Fruit fly (Drosophila melanogaster) whole organism, embryonic: ENCODE measurements around the gene Cnb.

Experiments
- Atf6 ChIP-seq: fragments of 200-800 bp; sonication (Bioruptor generic); IDR thresholded peaks from 2 replicates; pipeline ENCODE4 v1.3.6; 2022; ENCODE audit warnings: missing biosample characterization, missing genetic modification characterization
- B-H2 ChIP-seq: fragments of 200-800 bp; sonication (Bioruptor generic); optimal IDR thresholded peaks from 2 replicates; lab custom pipeline; 2018; ENCODE audit warnings: missing biosample characterization, mild to moderate bottlenecking, missing genetic modification characterization
- CG10267 ChIP-seq: fragments of 200-800 bp; sonication (Bioruptor generic); optimal IDR thresholded peaks from 2 replicates; lab custom pipeline; 2018; ENCODE audit warnings: missing biosample characterization, mild to moderate bottlenecking, missing genetic modification characterization, moderate library complexity
- CG10543 ChIP-seq: fragments of 200-800 bp; sonication (Bioruptor generic); optimal IDR thresholded peaks from 3 replicates; lab custom pipeline; 2017; ENCODE audit warnings: missing biosample characterization, mild to moderate bottlenecking, missing genetic modification characterization, moderate library complexity
- CG10979 ChIP-seq: fragments of 200-800 bp; sonication (Bioruptor generic); optimal IDR thresholded peaks from 2 replicates; lab custom pipeline; 2018; ENCODE audit warnings: missing biosample characterization, mild to moderate bottlenecking, missing genetic modification characterization, moderate library complexity
- CG11504 ChIP-seq: fragments of 200-800 bp; sonication (Bioruptor generic); optimal IDR thresholded peaks from 3 replicates; lab custom pipeline; 2019; ENCODE audit warnings: missing biosample characterization, mild to moderate bottlenecking, missing genetic modification characterization, moderate library complexity
- CG12219 ChIP-seq: fragments of 200-800 bp; sonication (Bioruptor generic); optimal IDR thresholded peaks from 3 replicates; lab custom pipeline; 2018; ENCODE audit warnings: missing biosample characterization, mild to moderate bottlenecking, missing genetic modification characterization
- CG1233 ChIP-seq: fragments of 200-800 bp; sonication (Bioruptor generic); optimal IDR thresholded peaks from 4 replicates; lab custom pipeline; 2018; ENCODE audit warnings: missing biosample characterization, mild to moderate bottlenecking, missing genetic modification characterization
- CG1529 ChIP-seq: fragments of 200-800 bp; sonication (Bioruptor generic); optimal IDR thresholded peaks from 3 replicates; lab custom pipeline; 2018; ENCODE audit warnings: missing biosample characterization, missing genetic modification characterization
- CG15514 ChIP-seq: fragments of 200-800 bp; sonication (Bioruptor generic); optimal IDR thresholded peaks from 3 replicates; lab custom pipeline; 2017; ENCODE audit warnings: missing biosample characterization, missing genetic modification characterization, mild to moderate bottlenecking, moderate library complexity, missing genetic modification reagents
- CG16813 ChIP-seq: fragments of 200-800 bp; sonication (Bioruptor generic); IDR thresholded peaks from 3 replicates; pipeline ENCODE4 v1.3.6; 2022; ENCODE audit warnings: missing biosample characterization, missing genetic modification characterization; ENCODE audit not compliant: partially characterized antibody
- CG17328 ChIP-seq: fragments of 200-800 bp; sonication (Bioruptor generic); IDR thresholded peaks from 2 replicates; pipeline ENCODE4 v1.3.6; 2022; ENCODE audit warnings: missing biosample characterization, missing genetic modification characterization
- CG17359 ChIP-seq: fragments of 200-800 bp; sonication (Bioruptor generic); optimal IDR thresholded peaks from 3 replicates; lab custom pipeline; 2018; ENCODE audit warnings: missing biosample characterization, mild to moderate bottlenecking, missing genetic modification characterization, moderate library complexity
- CG17568 ChIP-seq: fragments of 200-800 bp; sonication (Bioruptor generic); optimal IDR thresholded peaks from 2 replicates; lab custom pipeline; 2018; ENCODE audit warnings: missing biosample characterization, mild to moderate bottlenecking, missing genetic modification characterization, moderate library complexity
- CG3065 ChIP-seq: fragments of 200-800 bp; sonication (Bioruptor generic); optimal IDR thresholded peaks from 2 replicates; lab custom pipeline; 2016; ENCODE audit warnings: missing biosample characterization, missing genetic modification characterization
- CG32532 ChIP-seq: fragments of 200-800 bp; sonication (Bioruptor generic); IDR thresholded peaks from 2 replicates; pipeline ENCODE4 v1.3.6; 2022; ENCODE audit warnings: missing biosample characterization, missing genetic modification characterization
- CG43689 ChIP-seq: fragments of 200-800 bp; sonication (Bioruptor generic); IDR thresholded peaks from 2 replicates; pipeline ENCODE4 v1.3.6; 2022; ENCODE audit warnings: missing biosample characterization, missing genetic modification characterization
- CG6791 ChIP-seq: fragments of 200-800 bp; sonication (Bioruptor generic); IDR thresholded peaks from 3 replicates; pipeline ENCODE4 v1.3.6; 2022; ENCODE audit warnings: missing biosample characterization, missing genetic modification characterization; ENCODE audit not compliant: partially characterized antibody
- CG7963 ChIP-seq: fragments of 200-800 bp; sonication (Bioruptor generic); IDR thresholded peaks from 3 replicates; pipeline ENCODE4 v1.3.6; 2022; ENCODE audit warnings: missing biosample characterization, missing genetic modification characterization; ENCODE audit not compliant: partially characterized antibody
- CoRest ChIP-seq: fragments of 200-800 bp; sonication (Bioruptor generic); optimal IDR thresholded peaks from 3 replicates; lab custom pipeline; 2018; ENCODE audit warnings: missing biosample characterization, mild to moderate bottlenecking, missing genetic modification characterization, moderate library complexity
- Fer3 ChIP-seq: fragments of 200-800 bp; sonication (Bioruptor generic); optimal IDR thresholded peaks from 2 replicates; lab custom pipeline; 2018; ENCODE audit warnings: missing biosample characterization, mild to moderate bottlenecking, missing genetic modification characterization, moderate library complexity
- Hand ChIP-seq: fragments of 200-800 bp; sonication (Bioruptor generic); optimal IDR thresholded peaks from 2 replicates; lab custom pipeline; 2017; ENCODE audit warnings: mild to moderate bottlenecking, missing biosample characterization, missing genetic modification reagents, missing genetic modification characterization
- Hey ChIP-seq: fragments of 200-800 bp; sonication (Bioruptor generic); optimal IDR thresholded peaks from 3 replicates; lab custom pipeline; 2018; ENCODE audit warnings: missing biosample characterization, mild to moderate bottlenecking, missing genetic modification characterization
- HmgZ ChIP-seq: fragments of 200-800 bp; sonication (Bioruptor generic); optimal IDR thresholded peaks from 2 replicates; lab custom pipeline; 2018; ENCODE audit warnings: missing biosample characterization, mild to moderate bottlenecking, missing genetic modification characterization
- Hr51 ChIP-seq, 2 experiments: fragments of 200-800 bp; sonication (Bioruptor generic); optimal IDR thresholded peaks; 2 replicates in 1 of 2; 3 replicates in 1 of 2; lab custom pipeline; 2016 to 2018; ENCODE audit warnings: missing biosample characterization in 2 of 2, missing genetic modification characterization in 2 of 2, mild to moderate bottlenecking in 1 of 2, moderate library complexity in 1 of 2
- Med ChIP-seq: fragments of 200-800 bp; sonication (Bioruptor generic); peaks from one replicate; lab custom pipeline; 2016; ENCODE audit warnings: missing biosample characterization, missing genetic modification characterization, mild to moderate bottlenecking, inconsistent platforms, moderate library complexity
- Meics ChIP-seq: fragments of 200-800 bp; sonication (Bioruptor generic); optimal IDR thresholded peaks from 2 replicates; lab custom pipeline; 2017; ENCODE audit warnings: missing biosample characterization, mild to moderate bottlenecking, missing genetic modification characterization
- Myb ChIP-seq: fragments of 200-800 bp; sonication (Bioruptor generic); optimal IDR thresholded peaks from 2 replicates; lab custom pipeline; 2016; ENCODE audit warnings: missing biosample characterization, missing genetic modification characterization
- NC2α ChIP-seq: fragments of 200-800 bp; sonication (Bioruptor generic); optimal IDR thresholded peaks from 2 replicates; lab custom pipeline; 2016; ENCODE audit warnings: missing biosample characterization, missing genetic modification characterization
- Pdp1 ChIP-seq, 2 experiments: fragments of 200-800 bp; sonication (Bioruptor generic); optimal IDR thresholded peaks; 3 replicates each; lab custom pipeline; 2016; ENCODE audit warnings: missing biosample characterization in 2 of 2, missing genetic modification characterization in 2 of 2, mild to moderate bottlenecking in 1 of 2, moderate library complexity in 1 of 2
- Stat92E ChIP-seq, 3 experiments: fragments of >200 bp in 2 of 3; fragments of 200-800 bp in 1 of 3; sonication (Bioruptor generic) in 1 of 3; optimal IDR thresholded peaks; 2 replicates each; lab custom pipeline; 2017 to 2019; ENCODE audit warnings: missing biosample characterization in 3 of 3, missing genetic modification characterization in 3 of 3, mild to moderate bottlenecking in 1 of 3, moderate library complexity in 1 of 3
- bowl ChIP-seq: fragments of 200-800 bp; sonication (Bioruptor generic); IDR thresholded peaks from 2 replicates; pipeline ENCODE4 v1.3.6; 2022; ENCODE audit warnings: missing biosample characterization, missing genetic modification characterization
- cad ChIP-seq: fragments of >200 bp; optimal IDR thresholded peaks from 2 replicates; lab custom pipeline; 2017; ENCODE audit warnings: missing biosample characterization, missing genetic modification characterization
- cato ChIP-seq: fragments of 200-800 bp; sonication (Bioruptor generic); optimal IDR thresholded peaks from 2 replicates; lab custom pipeline; 2016; ENCODE audit warnings: missing biosample characterization, missing genetic modification characterization, borderline replicate concordance
- crol ChIP-seq: fragments of 200-800 bp; sonication (Bioruptor generic); IDR thresholded peaks from 2 replicates; pipeline ENCODE4 v1.3.6; 2022; ENCODE audit warnings: missing biosample characterization, missing genetic modification characterization
- dmrt11E ChIP-seq: fragments of 200-800 bp; sonication (Bioruptor generic); optimal IDR thresholded peaks from 3 replicates; lab custom pipeline; 2018; ENCODE audit warnings: missing biosample characterization, mild to moderate bottlenecking, missing genetic modification characterization, moderate library complexity
- exex ChIP-seq: fragments of 200-800 bp; sonication (Bioruptor generic); optimal IDR thresholded peaks from 4 replicates; lab custom pipeline; 2018; ENCODE audit warnings: missing biosample characterization, mild to moderate bottlenecking, missing genetic modification characterization, moderate library complexity
- knrl ChIP-seq: fragments of 200-800 bp; sonication (Bioruptor generic); IDR thresholded peaks from 3 replicates; pipeline ENCODE4 v1.3.6; 2022; ENCODE audit warnings: missing biosample characterization, missing genetic modification characterization; ENCODE audit not compliant: partially characterized antibody
- nmo ChIP-seq: fragments of 200-800 bp; sonication (Bioruptor generic); optimal IDR thresholded peaks from 2 replicates; lab custom pipeline; 2018; ENCODE audit warnings: missing biosample characterization, mild to moderate bottlenecking, missing genetic modification characterization, moderate library complexity
- otp ChIP-seq: fragments of 200-800 bp; sonication (Bioruptor generic); IDR thresholded peaks from 3 replicates; pipeline ENCODE4, ENCODE4 v1.3.6; 2022; ENCODE audit warnings: missing biosample characterization, missing genetic modification characterization
- pfk ChIP-seq: fragments of 200-800 bp; sonication (Bioruptor generic); optimal IDR thresholded peaks from 2 replicates; lab custom pipeline; 2018; ENCODE audit warnings: missing biosample characterization, mild to moderate bottlenecking, missing genetic modification characterization, moderate library complexity
- pzg ChIP-seq: fragments of 200-800 bp; sonication (Bioruptor generic); optimal IDR thresholded peaks from 3 replicates; lab custom pipeline; 2018; ENCODE audit warnings: missing biosample characterization, mild to moderate bottlenecking, missing genetic modification characterization, moderate library complexity
- stc ChIP-seq: fragments of 200-800 bp; sonication (Bioruptor generic); IDR thresholded peaks from 2 replicates; pipeline ENCODE4 v1.3.6; 2022; ENCODE audit warnings: missing biosample characterization, missing genetic modification characterization
- sug ChIP-seq: fragments of 200-800 bp; optimal IDR thresholded peaks from 2 replicates; lab custom pipeline; 2019; ENCODE audit warnings: missing biosample characterization, mild to moderate bottlenecking, missing genetic modification characterization, moderate library complexity
- ttk ChIP-seq: fragments of 200-800 bp; sonication (Bioruptor generic); IDR thresholded peaks from 2 replicates; pipeline ENCODE4 v2.1.2; 2022; ENCODE audit warnings: missing biosample characterization, missing genetic modification characterization
- usp ChIP-seq: fragments of >200 bp; optimal IDR thresholded peaks from 2 replicates; lab custom pipeline; 2017; ENCODE audit warnings: missing biosample characterization, missing genetic modification characterization
- vvl ChIP-seq: fragments of 200-800 bp; sonication (Bioruptor generic); IDR thresholded peaks from 2 replicates; pipeline ENCODE4 v1.3.6; 2022; ENCODE audit warnings: missing biosample characterization, missing genetic modification characterization
- wek ChIP-seq: fragments of 200-800 bp; sonication (Bioruptor generic); optimal IDR thresholded peaks from 3 replicates; lab custom pipeline; 2018; ENCODE audit warnings: missing biosample characterization, mild to moderate bottlenecking, missing genetic modification characterization, moderate library complexity

The Cnb gene

DNA sequence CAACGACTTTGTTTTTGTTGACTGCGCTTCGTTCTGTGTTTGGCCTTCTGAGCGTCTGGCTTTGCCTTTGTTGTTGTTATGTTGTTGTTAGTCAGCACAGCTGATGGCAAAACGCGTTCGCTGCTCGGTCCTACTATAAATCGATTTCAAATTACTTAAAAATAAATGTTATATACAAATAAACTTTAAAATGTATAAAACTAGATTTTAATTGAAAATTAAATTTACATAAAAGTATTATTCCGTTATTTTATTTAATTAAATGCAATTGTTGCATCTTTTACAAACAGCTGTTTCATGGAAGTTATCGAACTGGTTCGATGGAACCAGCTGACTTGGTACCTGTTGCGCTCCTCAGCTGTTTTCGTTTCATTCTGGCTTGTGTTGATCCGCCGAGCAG lies 16.7 kb downstream of the Cnb start, which contains the start of gene mv (continued):
- TF ChIP-seq CG11504 (tag; lab: Kevin White, UChicago) (peak; percentile 11), CG6791 (GFP tag; lab: Robert Waterston, UW) (no peak), exex (tag; lab: Kevin White, UChicago) (no peak), Hr51 (GFP tag; optimal IDR thresholded peaks at IDR 0.05; lab: Kevin White, UChicago) (no peak), NC2α (GFP tag; lab: Kevin White, UChicago) (no peak), ttk (no peak), CG10267 (peak; percentile 42), pzg (GFP tag; lab: Kevin White, UChicago) (peak; percentile 52), pfk (GFP tag; lab: Kevin White, UChicago) (no peak), usp (GFP tag; lab: Kevin White, UChicago) (no peak), CG16813 (GFP tag; lab: Robert Waterston, UW) (no peak), Myb (GFP tag; lab: Kevin White, UChicago) (no peak), CG15514 (GFP tag; lab: Kevin White, UChicago) (peak; percentile 99), dmrt11E (tag; lab: Kevin White, UChicago) (no peak), CG17568 (GFP tag; lab: Kevin White, UChicago) (no peak), CG43689 (no peak), bowl (GFP tag; lab: Robert Waterston, UW) (no peak), CG1233 (GFP tag; lab: Kevin White, UChicago) (no peak), CG12219 (GFP tag; lab: Kevin White, UChicago) (no peak), CG1529 (GFP tag; lab: Kevin White, UChicago) (no peak), stc (GFP tag; lab: Robert Waterston, UW) (no peak), Atf6 (GFP tag; lab: Robert Waterston, UW) (no peak), nmo (GFP tag; lab: Kevin White, UChicago) (peak; percentile 25), CG10979 (tag; lab: Kevin White, UChicago) (no peak), cato (GFP tag; lab: Kevin White, UChicago) (no peak), CG17328 (GFP tag; lab: Robert Waterston, UW) (no peak), knrl (GFP tag; lab: Robert Waterston, UW) (no peak), Meics (no peak)

DNA sequence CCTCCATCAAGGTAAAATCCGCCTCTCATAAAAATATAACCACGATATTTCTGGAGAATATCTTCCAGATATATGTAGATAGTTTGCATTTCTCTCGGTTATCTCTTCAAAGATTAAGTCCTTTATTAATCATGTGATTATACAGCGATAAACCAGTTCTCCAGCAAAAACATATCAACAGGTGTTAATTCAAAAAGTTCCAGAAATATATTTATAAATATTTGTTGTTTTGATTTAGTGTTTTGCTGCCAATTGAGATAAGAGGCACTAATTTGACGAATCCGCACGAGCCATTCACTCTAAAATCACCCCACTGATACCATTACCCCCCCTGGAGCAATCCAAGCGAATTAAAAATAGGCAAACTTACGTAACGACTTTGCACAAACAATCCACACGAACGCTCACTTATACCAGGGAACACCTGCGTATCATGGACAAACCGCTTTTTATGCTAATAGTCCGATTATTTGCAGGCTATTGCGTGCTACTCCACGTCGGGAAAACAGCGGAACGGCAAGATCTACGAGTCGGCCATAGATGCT lies 17.3 kb downstream of the Cnb start:
- TF ChIP-seq CG32532 (no peak), CG17359 (no peak), ttk (no peak), Pdp1 (GFP tag; optimal IDR thresholded peaks at IDR 0.05; lab: Kevin White, UChicago) (peak in 1 of 2 experiments; percentile 90), exex (tag; lab: Kevin White, UChicago) (peak; percentile 74), CG7963 (GFP tag; lab: Robert Waterston, UW) (no peak), Fer3 (tag; lab: Kevin White, UChicago) (no peak), B-H2 (GFP tag; lab: Kevin White, UChicago) (peak; percentile 66), sug (tag; lab: Kevin White, UChicago) (peak; percentile 95), CG3065 (GFP tag; lab: Kevin White, UChicago) (no peak), Stat92E (GFP tag; optimal IDR thresholded peaks at IDR 0.05; lab: Kevin White, UChicago) (no peak), HmgZ (tag; lab: Kevin White, UChicago) (peak; percentile 10), Hey (tag; lab: Kevin White, UChicago) (peak; percentile 84), CG10543 (GFP tag; lab: Kevin White, UChicago) (peak; percentile 77), CoRest (tag; lab: Kevin White, UChicago) (no peak), Med (GFP tag; lab: Kevin White, UChicago) (peak; percentile 63), Hand (GFP tag; lab: Kevin White, UChicago) (no peak), otp (GFP tag; lab: Robert Waterston, UW) (0 out of 3 replicates have a peak, but pooled peaks have one; percentile 37), crol (0 out of 2 replicates have a peak, but pooled peaks have one; percentile 34), cad (GFP tag; lab: Kevin White, UChicago) (no peak), vvl (GFP tag; lab: Robert Waterston, UW) (peak; percentile 22; the same call in 1 of the 2 replicates), wek (no peak)
